Fruit fly (Drosophila melanogaster) whole organism, prepupa: ENCODE results near the gene shd.

ENCODE experiments used
- CG6792 ChIP-seq: fragments of 200-800 bp; sonication (Bioruptor generic); optimal IDR thresholded peaks from 3 replicates; lab custom pipeline; 2016; ENCODE audit warnings: missing biosample characterization, missing genetic modification characterization
- dsx ChIP-seq: fragments of 200-800 bp; optimal IDR thresholded peaks from 3 replicates; lab custom pipeline; 2019; ENCODE audit warnings: missing biosample characterization, mild to moderate bottlenecking, missing genetic modification characterization, moderate library complexity; ENCODE audit not compliant: poor library complexity, severe bottlenecking
- vri ChIP-seq: fragments of 200-800 bp; sonication (Bioruptor generic); optimal IDR thresholded peaks from 3 replicates; lab custom pipeline; 2016; ENCODE audit warnings: missing biosample characterization, mild to moderate bottlenecking, missing genetic modification characterization

- TF ChIP-seq dsx (GFP tag; lab: Kevin White, UChicago) (no peak), vri (no peak), CG6792 (no peak)
Observed at dm6 chr3L:14616085-14617026, 2.1 kb downstream of the shd start.
